Fruit fly (Drosophila melanogaster) whole organism: ENCODE data around the gene CG15145.

Experiments used
- CG8478 ChIP-seq: fragments of >200 bp; optimal IDR thresholded peaks from 2 replicates; lab custom pipeline; 2018; ENCODE audit warnings: inconsistent platforms
- psq ChIP-seq: fragments of >200 bp; optimal IDR thresholded peaks from 2 replicates; lab custom pipeline; 2017
- usp ChIP-seq: fragments of >200 bp; optimal IDR thresholded peaks from 2 replicates; lab custom pipeline; 2017; ENCODE audit warnings: missing biosample characterization, missing genetic modification characterization, mixed read lengths

- no peak for TF ChIP-seq usp (GFP tag; lab: Kevin White, UChicago)
- no peak for TF ChIP-seq psq (lab: Kevin White, UChicago)
- TF ChIP-seq CG8478 (lab: Kevin White, UChicago), result no peak
Measured at dm6 chr2L:17559275-17559674, 27.2 kb upstream of the CG15145 start.
